Worm (Caenorhabditis elegans) whole organism, late embryonic: ENCODE results near the gene R53.5.

ENCODE experiments used
- K02D7.2 ChIP-seq: sonication (generic microtip); optimal IDR thresholded peaks from 2 replicates; lab custom pipeline; 2017; ENCODE audit warnings: mild to moderate bottlenecking, missing genetic modification characterization, missing compliant biosample characterization
- T23F11.4 ChIP-seq: fragments of 200-800 bp; sonication (Bioruptor generic); optimal IDR thresholded peaks from 2 replicates; lab custom pipeline; 2018; ENCODE audit warnings: mild to moderate bottlenecking, missing genetic modification characterization, missing compliant biosample characterization
- Y22D7AL.16 ChIP-seq: sonication (generic microtip); optimal IDR thresholded peaks from 2 replicates; lab custom pipeline; 2016; ENCODE audit warnings: missing genetic modification characterization, missing compliant biosample characterization
- ceh-14 ChIP-seq: sonication (generic microtip); optimal IDR thresholded peaks from 2 replicates; lab custom pipeline; 2016; ENCODE audit warnings: missing genotype, missing genetic modification characterization, missing compliant biosample characterization
- ceh-18 ChIP-seq: sonication (generic microtip); optimal IDR thresholded peaks from 2 replicates; lab custom pipeline; 2016; ENCODE audit warnings: missing genetic modification characterization, missing compliant biosample characterization
- ceh-19 ChIP-seq: fragments of 200-800 bp; sonication (Bioruptor generic); optimal IDR thresholded peaks from 2 replicates; lab custom pipeline; 2018; ENCODE audit warnings: mild to moderate bottlenecking, missing genetic modification characterization, missing compliant biosample characterization
- ceh-22 ChIP-seq: sonication (generic microtip); optimal IDR thresholded peaks from 2 replicates; lab custom pipeline; 2017; ENCODE audit warnings: missing biosample characterization, missing genetic modification characterization
- ceh-30 ChIP-seq: fragments of 150-350 bp; optimal IDR thresholded peaks from 2 replicates; lab custom pipeline; 2014; ENCODE audit warnings: missing biosample characterization, missing genetic modification characterization
- ceh-31 ChIP-seq: sonication (generic microtip); optimal IDR thresholded peaks from 2 replicates; lab custom pipeline; 2016; ENCODE audit warnings: missing genetic modification characterization, missing compliant biosample characterization
- ceh-45 ChIP-seq: fragments of 200-800 bp; sonication (Bioruptor generic); IDR thresholded peaks from 2 replicates; pipeline ENCODE4 v1.3.6; 2022; ENCODE audit warnings: missing genetic modification reagents, missing genetic modification characterization, missing compliant biosample characterization
- ceh-48 ChIP-seq: sonication (generic microtip); optimal IDR thresholded peaks from 2 replicates; lab custom pipeline; 2016; ENCODE audit warnings: missing genetic modification characterization, inconsistent platforms, missing compliant biosample characterization
- ceh-6 ChIP-seq: fragments of 200-800 bp; sonication (Bioruptor generic); optimal IDR thresholded peaks from 2 replicates; lab custom pipeline; 2018; ENCODE audit warnings: mild to moderate bottlenecking, missing genetic modification characterization, missing compliant biosample characterization
- ceh-9 ChIP-seq: sonication (generic microtip); optimal IDR thresholded peaks from 2 replicates; lab custom pipeline; 2016; ENCODE audit warnings: mild to moderate bottlenecking, missing genetic modification characterization, inconsistent platforms, missing compliant biosample characterization
- ets-4 ChIP-seq: sonication (generic microtip); optimal IDR thresholded peaks from 2 replicates; lab custom pipeline; 2016; ENCODE audit warnings: missing genetic modification characterization, missing compliant biosample characterization
- fax-1 ChIP-seq: sonication (generic microtip); optimal IDR thresholded peaks from 2 replicates; lab custom pipeline; 2016; ENCODE audit warnings: missing genotype, missing genetic modification characterization, missing compliant biosample characterization
- fkh-6 ChIP-seq: sonication (generic microtip); optimal IDR thresholded peaks from 2 replicates; lab custom pipeline; 2016; ENCODE audit warnings: missing genetic modification characterization, missing compliant biosample characterization
- hlh-30 ChIP-seq: sonication (generic microtip); optimal IDR thresholded peaks from 2 replicates; lab custom pipeline; 2017; ENCODE audit warnings: antibody characterized with exemption, missing genetic modification characterization, missing compliant biosample characterization; ENCODE audit not compliant: insufficient read depth
- hlh-6 ChIP-seq: sonication (generic microtip); optimal IDR thresholded peaks from 2 replicates; lab custom pipeline; 2016; ENCODE audit warnings: missing genotype, missing genetic modification characterization, missing compliant biosample characterization
- hlh-8 ChIP-seq: sonication (generic microtip); optimal IDR thresholded peaks from 2 replicates; lab custom pipeline; 2016; ENCODE audit warnings: missing genotype, missing genetic modification characterization, missing compliant biosample characterization
- lim-6 ChIP-seq: sonication (generic microtip); optimal IDR thresholded peaks from 2 replicates; lab custom pipeline; 2016; ENCODE audit warnings: missing genetic modification characterization, missing compliant biosample characterization
- madf-2 ChIP-seq: sonication (generic microtip); optimal IDR thresholded peaks from 2 replicates; lab custom pipeline; 2017; ENCODE audit warnings: missing genetic modification characterization, missing compliant biosample characterization
- mec-3 ChIP-seq: sonication (generic microtip); optimal IDR thresholded peaks from 2 replicates; lab custom pipeline; 2016; ENCODE audit warnings: borderline replicate concordance, missing genetic modification characterization, missing compliant biosample characterization
- nhr-11 ChIP-seq: fragments of 150-350 bp; optimal IDR thresholded peaks from 2 replicates; lab custom pipeline; 2014; ENCODE audit warnings: missing biosample characterization, missing genetic modification characterization
- odd-2 ChIP-seq: sonication (generic microtip); optimal IDR thresholded peaks from 2 replicates; lab custom pipeline; 2017; ENCODE audit warnings: antibody characterized with exemption, mild to moderate bottlenecking, missing genetic modification characterization, missing compliant biosample characterization
- pax-1 ChIP-seq: fragments of 150-350 bp; optimal IDR thresholded peaks from 2 replicates; lab custom pipeline; 2014; ENCODE audit warnings: missing biosample characterization, missing genetic modification characterization
- pha-2 ChIP-seq: sonication (generic microtip); optimal IDR thresholded peaks from 2 replicates; lab custom pipeline; 2017; ENCODE audit warnings: mild to moderate bottlenecking, missing genetic modification characterization, missing compliant biosample characterization
- pha-4 ChIP-seq: fragments of 150-350 bp; optimal IDR thresholded peaks from 2 replicates; lab custom pipeline; 2018; ENCODE audit warnings: missing biosample characterization, missing genetic modification reagents, missing genetic modification characterization
- rnt-1 ChIP-seq: sonication (generic microtip); optimal IDR thresholded peaks from 2 replicates; lab custom pipeline; 2016; ENCODE audit warnings: missing genetic modification characterization, missing compliant biosample characterization
- sdc-2 ChIP-seq: sonication (generic microtip); optimal IDR thresholded peaks from 2 replicates; lab custom pipeline; 2016; ENCODE audit warnings: missing genotype, missing genetic modification characterization, missing compliant biosample characterization
- sox-4 ChIP-seq: sonication (generic microtip); optimal IDR thresholded peaks from 2 replicates; lab custom pipeline; 2017; ENCODE audit warnings: mild to moderate bottlenecking, missing genetic modification characterization, inconsistent platforms, missing compliant biosample characterization
- syd-9 ChIP-seq: sonication (generic microtip); optimal IDR thresholded peaks from 2 replicates; lab custom pipeline; 2016; ENCODE audit warnings: mild to moderate bottlenecking, missing genetic modification characterization, moderate library complexity, missing compliant biosample characterization
- tbx-7 ChIP-seq: sonication (generic microtip); optimal IDR thresholded peaks from 2 replicates; lab custom pipeline; 2016; ENCODE audit warnings: missing genotype, missing genetic modification characterization, missing compliant biosample characterization
- ttx-3 ChIP-seq: sonication (generic microtip); optimal IDR thresholded peaks from 2 replicates; lab custom pipeline; 2016; ENCODE audit warnings: missing genetic modification reagents, missing genetic modification characterization, missing compliant biosample characterization
- unc-3 ChIP-seq, 2 experiments: fragments of 200-800 bp in 1 of 2; sonication (Bioruptor generic) in 1 of 2; sonication (generic microtip) in 1 of 2; conservative IDR thresholded peaks in 1 of 2; optimal IDR thresholded peaks in 1 of 2; 2 replicates each; pipeline versions ENCODE4 v1.3.6 to Lab custom; 2016 to 2022; ENCODE audit warnings: missing compliant biosample characterization in 2 of 2, missing genetic modification characterization in 2 of 2, missing genetic modification reagents in 1 of 2
- unc-86 ChIP-seq: sonication (generic microtip); optimal IDR thresholded peaks from 2 replicates; lab custom pipeline; 2016; ENCODE audit warnings: missing genetic modification characterization, missing compliant biosample characterization
- zip-5 ChIP-seq: sonication (generic microtip); optimal IDR thresholded peaks from 2 replicates; lab custom pipeline; 2016; ENCODE audit warnings: missing genetic modification characterization, missing compliant biosample characterization
- ztf-16 ChIP-seq: sonication (generic microtip); optimal IDR thresholded peaks from 2 replicates; lab custom pipeline; 2017; ENCODE audit warnings: missing genetic modification characterization, missing compliant biosample characterization

Gene R53.5

DNA sequence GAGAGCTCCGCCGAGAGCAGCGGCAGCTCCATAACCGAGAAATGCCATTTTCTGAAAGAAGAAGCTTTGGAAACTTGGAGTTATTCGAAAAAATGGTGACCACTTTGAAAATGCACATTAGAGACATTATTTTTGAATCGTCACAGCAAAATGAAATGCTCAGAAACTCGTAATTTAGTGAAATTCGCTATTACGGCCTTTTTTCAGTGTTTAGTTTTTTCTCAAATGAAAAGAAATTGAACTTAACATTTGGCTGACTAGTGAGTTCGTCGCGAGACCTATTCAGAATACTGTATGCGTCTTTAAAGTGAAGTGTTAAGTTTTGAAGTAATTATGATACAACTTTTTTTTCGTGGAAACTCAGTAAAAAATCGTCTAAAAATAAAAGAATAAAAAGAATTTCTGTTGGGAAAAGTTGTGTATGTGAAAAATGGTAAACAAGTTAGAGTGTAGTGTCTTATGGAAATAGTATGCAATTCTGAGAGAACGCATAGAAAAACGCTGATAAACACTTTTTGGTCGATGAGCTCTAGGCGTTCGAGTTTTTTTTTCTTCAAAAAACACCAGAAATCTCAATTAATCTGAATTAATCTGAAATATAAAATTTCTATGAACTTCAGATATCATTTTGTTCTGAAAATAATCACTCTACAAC, at the start of gene R53.5:
R53.5 (minus strand) TSS at position 51 of the 655 bp plus-strand sequence.
- TF ChIP-seq ceh-19 (GFP tag; lab: Kevin White, UChicago): no peak
- TF ChIP-seq hlh-8 (tag; lab: Kevin White, UChicago): no peak
- TF ChIP-seq ztf-16 (tag; lab: Kevin White, UChicago): no peak
- no peak for TF ChIP-seq fax-1 (tag; lab: Kevin White, UChicago)
- no peak for TF ChIP-seq rnt-1 (tag; lab: Kevin White, UChicago)
- no peak for TF ChIP-seq pha-2 (tag; lab: Kevin White, UChicago)
- TF ChIP-seq mec-3 (tag; lab: Kevin White, UChicago): no peak
- TF ChIP-seq nhr-11 (tag; lab: Kevin White, UChicago): no peak
- TF ChIP-seq fkh-6 (tag; lab: Kevin White, UChicago): no peak
- no peak for TF ChIP-seq ceh-14 (tag; lab: Kevin White, UChicago)
- no peak for TF ChIP-seq ceh-6 (GFP tag; lab: Kevin White, UChicago)
- no peak for TF ChIP-seq sdc-2
- no peak for TF ChIP-seq lim-6 (tag; lab: Kevin White, UChicago)
- TF ChIP-seq ceh-31 (tag; lab: Kevin White, UChicago): no peak
- no peak for TF ChIP-seq unc-3 (GFP tag; conservative IDR thresholded peaks at IDR 0.05; lab: Robert Waterston, UW)
- no peak for TF ChIP-seq unc-3 (tag; optimal IDR thresholded peaks at IDR 0.05; lab: Kevin White, UChicago)
- TF ChIP-seq ets-4 (tag; lab: Kevin White, UChicago): no peak

DNA sequence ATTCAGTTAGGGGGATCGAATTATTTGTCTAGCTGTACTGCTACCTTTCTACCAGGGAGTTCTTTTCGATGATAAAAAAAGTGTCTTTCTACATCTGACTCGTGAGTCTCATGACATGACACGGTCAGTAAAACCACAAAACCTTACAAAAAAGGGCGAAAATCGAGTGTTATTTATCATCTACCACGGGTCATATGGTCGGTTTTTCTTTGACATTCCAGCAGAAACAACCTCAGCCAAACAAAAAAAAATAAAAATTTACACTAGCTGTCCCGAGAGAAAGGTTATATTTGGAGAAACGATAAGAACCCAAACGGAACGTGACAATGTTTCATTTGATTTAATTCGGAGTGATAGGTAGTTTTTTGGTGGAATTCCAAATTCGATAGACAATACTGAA, 49.4 kb upstream of the R53.5 start:
- no peak for TF ChIP-seq ceh-48 (tag; lab: Kevin White, UChicago)
- TF ChIP-seq syd-9 (tag; lab: Kevin White, UChicago): no peak
- TF ChIP-seq K02D7.2 (tag; lab: Kevin White, UChicago): no peak
- no peak for TF ChIP-seq hlh-6 (tag; lab: Kevin White, UChicago)
- TF ChIP-seq pha-4 (tag; lab: Kevin White, UChicago): no peak
- no peak for TF ChIP-seq tbx-7 (tag; lab: Kevin White, UChicago)
- no peak for TF ChIP-seq Y22D7AL.16 (tag; lab: Kevin White, UChicago)
- TF ChIP-seq, all 69 proteins: peak for 0

DNA sequence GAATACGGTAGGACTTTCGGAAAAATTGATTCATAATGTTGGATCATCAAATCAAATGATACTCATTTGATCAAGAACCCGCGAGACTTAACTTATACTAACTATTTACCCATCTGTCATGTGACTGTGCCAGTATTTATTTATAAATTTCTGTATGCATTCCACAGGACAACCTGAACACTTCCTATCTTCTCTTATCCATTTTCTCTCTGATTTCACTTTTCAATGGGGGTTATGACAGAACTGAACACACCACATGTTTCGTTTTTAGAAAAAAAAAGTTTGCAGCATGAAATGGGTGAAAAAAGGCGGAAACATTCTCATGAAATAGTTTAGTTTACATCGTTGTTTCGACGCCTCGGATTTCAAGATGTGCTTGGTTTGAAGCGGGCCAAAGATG, 47.2 kb upstream of the R53.5 start:
- no peak for TF ChIP-seq T23F11.4 (GFP tag; lab: Kevin White, UChicago)
- no peak for TF ChIP-seq pax-1 (tag; lab: Kevin White, UChicago)
- no peak for TF ChIP-seq zip-5 (tag; lab: Kevin White, UChicago)
- TF ChIP-seq ceh-48 (tag; lab: Kevin White, UChicago): no peak

DNA sequence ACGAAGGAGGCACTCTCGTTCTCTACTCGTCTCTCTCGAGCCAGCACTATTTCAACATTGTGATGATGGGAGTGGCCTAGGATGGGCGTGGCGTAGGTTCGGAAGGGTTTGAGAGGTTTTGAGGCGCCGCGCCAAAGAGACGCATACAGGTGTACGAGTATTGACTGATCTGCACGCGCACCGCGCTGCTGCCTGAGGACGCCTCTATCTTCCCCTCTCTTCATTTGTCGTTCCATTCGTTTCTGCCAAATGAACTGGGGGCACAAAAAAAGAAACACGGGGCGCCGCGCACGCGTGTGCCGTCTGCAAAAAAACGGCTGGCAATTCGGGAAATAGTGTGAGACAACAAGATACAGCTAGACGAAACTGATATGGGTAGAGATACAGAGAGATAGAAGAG, 45.7 kb upstream of the R53.5 start, which contains the start of gene lec-2:
lec-2 (minus strand) TSS at position 171 of the 400 bp plus-strand sequence.
- no peak for TF ChIP-seq lim-6 (tag; lab: Kevin White, UChicago)
- no peak for TF ChIP-seq odd-2 (tag; lab: Kevin White, UChicago)
- no peak for TF ChIP-seq ceh-22 (tag; lab: Kevin White, UChicago)
- TF ChIP-seq fax-1 (tag; lab: Kevin White, UChicago): no peak
- no peak for TF ChIP-seq ceh-30 (tag; lab: Kevin White, UChicago)
- TF ChIP-seq madf-2 (tag; lab: Kevin White, UChicago): no peak
- TF ChIP-seq ceh-18 (tag; lab: Kevin White, UChicago): no peak
- no peak for TF ChIP-seq ceh-45 (GFP tag; lab: Robert Waterston, UW)
- TF ChIP-seq zip-5 (tag; lab: Kevin White, UChicago): no peak
- no peak for TF ChIP-seq mec-3 (tag; lab: Kevin White, UChicago)
- TF ChIP-seq unc-86 (tag; lab: Kevin White, UChicago): no peak
- TF ChIP-seq ceh-14 (tag; lab: Kevin White, UChicago): no peak
- TF ChIP-seq ceh-9: no peak
- no peak for TF ChIP-seq hlh-30 (tag; lab: Kevin White, UChicago)
- TF ChIP-seq hlh-6 (tag; lab: Kevin White, UChicago): no peak
- TF ChIP-seq fkh-6 (tag; lab: Kevin White, UChicago): no peak
- TF ChIP-seq ttx-3 (tag; lab: Kevin White, UChicago): no peak
- TF ChIP-seq ceh-48 (tag; lab: Kevin White, UChicago): no peak
- no peak for TF ChIP-seq sox-4 (tag; lab: Kevin White, UChicago)
